Worm (Caenorhabditis elegans): ENCODE measurements around the gene ZK1098.9.

- TF ChIP-seq unc-98 (GFP tag; IDR thresholded peaks at IDR 0.05) = no peak
- no peak for TF ChIP-seq fkh-10 (GFP tag; optimal IDR thresholded peaks at IDR 0.05)
Observed at ce11 chrIII:9565973-9566372, 21.7 kb downstream of the ZK1098.9 start, which contains the start of gene C48B4.11.
